Worm (Caenorhabditis elegans): ENCODE measurements around the gene C15H7.4.

Gene C15H7.4

ce11 chrIII:9697323-9697722 is 41.6 kb upstream of the C15H7.4 start (continued):
- TF ChIP-seq nhr-6 (tag; optimal IDR thresholded peaks at IDR 0.05) (peak; percentile 43), mdl-1 (tag; optimal IDR thresholded peaks at IDR 0.05) (peak in 1 of 2 experiments; percentile 46), ceh-20 (GFP tag; IDR thresholded peaks at IDR 0.05) (peak; percentile 63), vab-7 (GFP tag; IDR thresholded peaks at IDR 0.05) (no peak), zfp-3 (GFP tag; conservative IDR thresholded peaks at IDR 0.05) (no peak), dve-1 (tag; optimal IDR thresholded peaks at IDR 0.05; ENCODE audit: insufficient read depth) (peak; percentile 49), unc-39 (tag; optimal IDR thresholded peaks at IDR 0.05) (no peak), zfp-2 (tag; optimal IDR thresholded peaks at IDR 0.05) (no peak), Y75B8A.6 (GFP tag; IDR thresholded peaks at IDR 0.05) (no peak), nhr-42 (GFP tag; IDR thresholded peaks at IDR 0.05) (no peak), egl-27 (tag; optimal IDR thresholded peaks at IDR 0.05) (no peak), set-16 (GFP tag; IDR thresholded peaks at IDR 0.05) (0 out of 2 replicates have a peak, but pooled peaks have one; percentile 18), F49E8.2 (tag; optimal IDR thresholded peaks at IDR 0.05; ENCODE audit: borderline replicate concordance) (no peak), zip-2 (tag; optimal IDR thresholded peaks at IDR 0.05) (no peak), nhr-48 (tag; optimal IDR thresholded peaks at IDR 0.05) (no peak), T26A8.4 (GFP tag; IDR thresholded peaks at IDR 0.05) (no peak), mxl-2 (GFP tag; conservative IDR thresholded peaks at IDR 0.05) (no peak), spr-1 (tag; optimal IDR thresholded peaks at IDR 0.05) (no peak), pqm-1 (tag; optimal IDR thresholded peaks at IDR 0.05) (no peak), lin-1 (GFP tag; IDR thresholded peaks at IDR 0.05) (no peak), hlh-11 (tag; optimal IDR thresholded peaks at IDR 0.05) (peak; percentile 78), nhr-41 (GFP tag; IDR thresholded peaks at IDR 0.05) (no peak), lim-7 (GFP tag; IDR thresholded peaks at IDR 0.05) (no peak), ceh-82 (tag; optimal IDR thresholded peaks at IDR 0.05) (no peak), nhr-237 (tag; optimal IDR thresholded peaks at IDR 0.05) (no peak), F37D6.2 (tag; optimal IDR thresholded peaks at IDR 0.05) (peak; percentile 15), nhr-25 (tag; optimal IDR thresholded peaks at IDR 0.05; ENCODE audit: borderline replicate concordance, insufficient read depth) (no peak), lin-13 (GFP tag; optimal IDR thresholded peaks at IDR 0.05) (no peak), dmd-6 (GFP tag; IDR thresholded peaks at IDR 0.05) (peak; percentile 57; the same call in 1 of the 2 replicates), daf-8 (GFP tag; IDR thresholded peaks at IDR 0.05) (no peak), tag-97 (GFP tag; IDR thresholded peaks at IDR 0.05) (no peak), R02D3.7 (tag; optimal IDR thresholded peaks at IDR 0.05) (no peak), lin-15B (tag; optimal IDR thresholded peaks at IDR 0.05) (no peak), dpl-1 (GFP tag; optimal IDR thresholded peaks at IDR 0.05) (peak; percentile 29), nhr-11 (tag; optimal IDR thresholded peaks at IDR 0.05) (peak; percentile 78), lin-39 (tag; optimal IDR thresholded peaks at IDR 0.05) (no peak), hmg-1.1 (GFP tag; IDR thresholded peaks at IDR 0.05) (peak; percentile 63), rbr-2 (tag; optimal IDR thresholded peaks at IDR 0.05) (peak; percentile 66), mes-2 (tag; optimal IDR thresholded peaks at IDR 0.05; ENCODE audit: poor library complexity, severe bottlenecking) (peak; percentile 73), nhr-77 (tag; optimal IDR thresholded peaks at IDR 0.05) (no peak), saeg-2 (GFP tag; IDR thresholded peaks at IDR 0.05) (no peak), jun-1 (tag; optimal IDR thresholded peaks at IDR 0.05) (no peak), zip-11 (GFP tag; IDR thresholded peaks at IDR 0.05) (no peak), ztf-7 (tag; optimal IDR thresholded peaks at IDR 0.05) (peak; percentile 9), gei-8 (GFP tag; optimal IDR thresholded peaks at IDR 0.05) (no peak), ces-1 (GFP tag; optimal IDR thresholded peaks at IDR 0.05) (no peak)

All from whole organism, L4 larva.